Worm (Caenorhabditis elegans) whole organism, L4/young adult: Measurements from ENCODE around the gene srj-53.

Experiments
- W03F9.2 ChIP-seq: fragments of 150-350 bp; optimal IDR thresholded peaks from 2 replicates; lab custom pipeline; 2014; ENCODE audit warnings: missing biosample characterization, missing genetic modification characterization
- dao-5 ChIP-seq: sonication (generic microtip); optimal IDR thresholded peaks from 2 replicates; lab custom pipeline; 2016; ENCODE audit warnings: missing genotype, missing genetic modification characterization, moderate library complexity, missing compliant biosample characterization

ce11 chrV:657678-658077 is 36.8 kb downstream of the srj-53 start, which contains the start of gene srh-246:
- TF ChIP-seq dao-5, result no peak
- no peak for TF ChIP-seq W03F9.2 (tag; lab: Kevin White, UChicago)
